Fruit fly (Drosophila melanogaster) whole organism, prepupa: ENCODE results near the gene CG33703.

Experiments used
- CG10631 ChIP-seq: fragments of 200-800 bp; sonication (Bioruptor generic); optimal IDR thresholded peaks from 2 replicates; lab custom pipeline; 2016; ENCODE audit warnings: missing biosample characterization, missing genetic modification characterization
- CG11294 ChIP-seq: fragments of 200-800 bp; sonication (Bioruptor generic); IDR thresholded peaks from 2 replicates; pipeline ENCODE4 v1.3.6; 2022; ENCODE audit warnings: missing biosample characterization, missing genetic modification characterization
- CG11762 ChIP-seq: fragments of 200-800 bp; sonication (Bioruptor generic); optimal IDR thresholded peaks from 3 replicates; lab custom pipeline; 2016; ENCODE audit warnings: missing biosample characterization, missing genetic modification characterization; ENCODE audit not compliant: insufficient read depth
- CG11902 ChIP-seq: fragments of 200-800 bp; sonication (Bioruptor generic); optimal IDR thresholded peaks from 3 replicates; lab custom pipeline; 2016; ENCODE audit warnings: missing biosample characterization, missing genetic modification characterization
- CG15336 ChIP-seq: fragments of 200-800 bp; sonication (Bioruptor generic); IDR thresholded peaks from 2 replicates; pipeline ENCODE4 v1.3.6; 2022; ENCODE audit warnings: missing biosample characterization, missing genetic modification characterization
- CG3032 ChIP-seq: fragments of 200-800 bp; optimal IDR thresholded peaks from 2 replicates; lab custom pipeline; 2019; ENCODE audit warnings: missing biosample characterization, mild to moderate bottlenecking, missing genetic modification characterization, moderate library complexity
- CG32006 ChIP-seq: fragments of 200-800 bp; sonication (Bioruptor generic); optimal IDR thresholded peaks from 3 replicates; lab custom pipeline; 2017; ENCODE audit warnings: missing biosample characterization, mild to moderate bottlenecking, missing genetic modification characterization
- CG34406 ChIP-seq: fragments of 200-800 bp; sonication (Bioruptor generic); optimal IDR thresholded peaks from 3 replicates; lab custom pipeline; 2016; ENCODE audit warnings: missing biosample characterization, missing genetic modification characterization
- CG3919 ChIP-seq: fragments of 200-800 bp; sonication (Bioruptor generic); optimal IDR thresholded peaks from 3 replicates; lab custom pipeline; 2016; ENCODE audit warnings: missing biosample characterization, missing genetic modification characterization
- CG4318 ChIP-seq: fragments of 200-800 bp; sonication (Bioruptor generic); optimal IDR thresholded peaks from 3 replicates; lab custom pipeline; 2017; ENCODE audit warnings: missing biosample characterization, mild to moderate bottlenecking, missing genetic modification characterization
- CG6276 ChIP-seq: fragments of 200-800 bp; sonication (Bioruptor generic); optimal IDR thresholded peaks from 2 replicates; lab custom pipeline; 2017; ENCODE audit warnings: missing biosample characterization, mild to moderate bottlenecking, missing genetic modification characterization
- CG6792 ChIP-seq: fragments of 200-800 bp; sonication (Bioruptor generic); optimal IDR thresholded peaks from 3 replicates; lab custom pipeline; 2016; ENCODE audit warnings: missing biosample characterization, missing genetic modification characterization
- CG6854 ChIP-seq: fragments of 200-800 bp; sonication (Bioruptor generic); optimal IDR thresholded peaks from 2 replicates; lab custom pipeline; 2017; ENCODE audit warnings: missing biosample characterization, mild to moderate bottlenecking, missing genetic modification characterization
- CG8119 ChIP-seq: fragments of 200-800 bp; sonication (Bioruptor generic); IDR thresholded peaks from 3 replicates; pipeline ENCODE4 v1.3.6; 2022; ENCODE audit warnings: missing biosample characterization, missing genetic modification characterization
- CG8319 ChIP-seq: fragments of 200-800 bp; sonication (Bioruptor generic); optimal IDR thresholded peaks from 3 replicates; lab custom pipeline; 2016; ENCODE audit warnings: missing biosample characterization, missing genetic modification characterization
- CG8632 ChIP-seq: fragments of 200-800 bp; sonication (Bioruptor generic); optimal IDR thresholded peaks from 3 replicates; lab custom pipeline; 2016; ENCODE audit warnings: missing biosample characterization, missing genetic modification characterization
- Eip75B ChIP-seq: fragments of 200-800 bp; sonication (Bioruptor generic); optimal IDR thresholded peaks from 3 replicates; lab custom pipeline; 2016; ENCODE audit warnings: missing biosample characterization, missing genetic modification characterization
- Eip78C ChIP-seq: fragments of 200-800 bp; sonication (Bioruptor generic); peaks from one replicate; lab custom pipeline; 2016; ENCODE audit warnings: missing biosample characterization, missing genetic modification characterization
- Eip93F ChIP-seq: fragments of 200-800 bp; sonication (Bioruptor generic); optimal IDR thresholded peaks from 2 replicates; lab custom pipeline; 2016; ENCODE audit warnings: missing biosample characterization, mild to moderate bottlenecking, missing genetic modification characterization
- Ets21C ChIP-seq: fragments of 200-800 bp; sonication (Bioruptor generic); optimal IDR thresholded peaks from 3 replicates; lab custom pipeline; 2016; ENCODE audit warnings: missing biosample characterization, missing genetic modification characterization
- Ets96B ChIP-seq: fragments of 200-800 bp; optimal IDR thresholded peaks from 2 replicates; lab custom pipeline; 2019; ENCODE audit warnings: missing biosample characterization, mild to moderate bottlenecking, missing genetic modification characterization, moderate library complexity
- Gug ChIP-seq: fragments of 200-800 bp; sonication (Bioruptor generic); IDR thresholded peaks from 2 replicates; pipeline ENCODE4 v1.3.6; 2022; ENCODE audit warnings: missing biosample characterization, missing genetic modification characterization
- Hr39 ChIP-seq: fragments of 200-800 bp; sonication (Bioruptor generic); optimal IDR thresholded peaks from 2 replicates; lab custom pipeline; 2016; ENCODE audit warnings: missing biosample characterization, missing genetic modification characterization
- Hr4 ChIP-seq: fragments of 200-800 bp; sonication (Bioruptor generic); optimal IDR thresholded peaks from 3 replicates; lab custom pipeline; 2016; ENCODE audit warnings: missing biosample characterization, missing genetic modification characterization
- Lpt ChIP-seq: fragments of 200-800 bp; sonication (Bioruptor generic); optimal IDR thresholded peaks from 3 replicates; lab custom pipeline; 2016; ENCODE audit warnings: missing biosample characterization, missing genetic modification characterization
- Met ChIP-seq: fragments of 200-800 bp; sonication (Bioruptor generic); optimal IDR thresholded peaks from 3 replicates; lab custom pipeline; 2016; ENCODE audit warnings: missing biosample characterization, missing genetic modification characterization
- Sox102F ChIP-seq: fragments of 200-800 bp; sonication (Bioruptor generic); optimal IDR thresholded peaks from 2 replicates; lab custom pipeline; 2016; ENCODE audit warnings: missing biosample characterization, mild to moderate bottlenecking, missing genetic modification characterization
- Sox14 ChIP-seq: fragments of 200-800 bp; sonication (Bioruptor generic); optimal IDR thresholded peaks from 3 replicates; lab custom pipeline; 2016; ENCODE audit warnings: missing biosample characterization, missing genetic modification characterization
- Sox15 ChIP-seq: fragments of 200-800 bp; sonication (Bioruptor generic); optimal IDR thresholded peaks from 3 replicates; lab custom pipeline; 2016; ENCODE audit warnings: missing biosample characterization, missing genetic modification characterization
- achi ChIP-seq: fragments of 200-800 bp; sonication (Bioruptor generic); optimal IDR thresholded peaks from 3 replicates; lab custom pipeline; 2016; ENCODE audit warnings: missing biosample characterization, missing genetic modification characterization
- acj6 ChIP-seq: fragments of 200-800 bp; sonication (Bioruptor generic); optimal IDR thresholded peaks from 3 replicates; lab custom pipeline; 2016; ENCODE audit warnings: missing biosample characterization, missing genetic modification characterization
- cyc ChIP-seq: fragments of 200-800 bp; sonication (Bioruptor generic); optimal IDR thresholded peaks from 3 replicates; lab custom pipeline; 2016; ENCODE audit warnings: missing biosample characterization, missing genetic modification characterization
- dac ChIP-seq: fragments of 200-800 bp; sonication (Bioruptor generic); optimal IDR thresholded peaks from 2 replicates; lab custom pipeline; 2017; ENCODE audit warnings: missing biosample characterization, mild to moderate bottlenecking, missing genetic modification characterization
- eg ChIP-seq: fragments of 200-800 bp; sonication (Bioruptor generic); IDR thresholded peaks from 3 replicates; pipeline ENCODE4 v1.3.6; 2022; ENCODE audit warnings: missing biosample characterization, missing genetic modification characterization
- esn ChIP-seq: fragments of 200-800 bp; sonication (Bioruptor generic); optimal IDR thresholded peaks from 2 replicates; lab custom pipeline; 2016; ENCODE audit warnings: missing biosample characterization, mild to moderate bottlenecking, missing genetic modification characterization, moderate library complexity
- fd85E ChIP-seq: fragments of 200-800 bp; sonication (Bioruptor generic); optimal IDR thresholded peaks from 3 replicates; lab custom pipeline; 2016; ENCODE audit warnings: missing biosample characterization, missing genetic modification characterization
- lz ChIP-seq: fragments of 200-800 bp; sonication (Bioruptor generic); optimal IDR thresholded peaks from 3 replicates; lab custom pipeline; 2016; ENCODE audit warnings: missing biosample characterization, missing genetic modification characterization
- net ChIP-seq: fragments of 200-800 bp; sonication (Bioruptor generic); optimal IDR thresholded peaks from 3 replicates; lab custom pipeline; 2016; ENCODE audit warnings: missing biosample characterization, missing genetic modification characterization
- pdm3 ChIP-seq: fragments of 200-800 bp; sonication (Bioruptor generic); optimal IDR thresholded peaks from 3 replicates; lab custom pipeline; 2016; ENCODE audit warnings: missing biosample characterization, missing genetic modification characterization
- ss ChIP-seq, 2 experiments: fragments of 200-800 bp; sonication (Bioruptor generic); optimal IDR thresholded peaks; 2 replicates in 1 of 2; 3 replicates in 1 of 2; lab custom pipeline; 2017 to 2018; ENCODE audit warnings: mild to moderate bottlenecking in 2 of 2, missing biosample characterization in 2 of 2, missing genetic modification characterization in 2 of 2, moderate library complexity in 1 of 2
- svp ChIP-seq: fragments of 200-800 bp; sonication (Bioruptor generic); peaks from one replicate; lab custom pipeline; 2016; ENCODE audit warnings: missing biosample characterization, missing genetic modification characterization
- vri ChIP-seq: fragments of 200-800 bp; sonication (Bioruptor generic); optimal IDR thresholded peaks from 3 replicates; lab custom pipeline; 2016; ENCODE audit warnings: missing biosample characterization, mild to moderate bottlenecking, missing genetic modification characterization

The CG33703 gene

dm6 chr3L:9509037-9509830 is 3.2 kb downstream of the CG33703 start, which contains the start of gene CG3408 (continued):
- TF ChIP-seq CG11902 (no peak), svp (no peak), pdm3 (GFP tag; lab: Kevin White, UChicago) (no peak), Sox14 (GFP tag; lab: Kevin White, UChicago) (peak; percentile 15), lz (no peak), CG6276 (peak; percentile 26), CG6854 (GFP tag; lab: Kevin White, UChicago) (no peak), vri (no peak), dac (GFP tag; lab: Kevin White, UChicago) (no peak), Eip93F (GFP tag; lab: Kevin White, UChicago) (no peak), Gug (GFP tag; lab: Robert Waterston, UW) (no peak), ss (GFP tag; optimal IDR thresholded peaks at IDR 0.05; lab: Kevin White, UChicago) (peak; percentile 2 to 50), Lpt (GFP tag; lab: Kevin White, UChicago) (no peak), fd85E (GFP tag; lab: Kevin White, UChicago) (no peak), CG8119 (GFP tag; lab: Robert Waterston, UW) (no peak), Hr39 (GFP tag; lab: Kevin White, UChicago) (no peak), esn (GFP tag; lab: Kevin White, UChicago) (peak; percentile 2), achi (GFP tag; lab: Kevin White, UChicago) (no peak), Sox102F (GFP tag; lab: Kevin White, UChicago) (no peak), Ets21C (no peak), cyc (peak; percentile 0), CG6792 (no peak), CG15336 (no peak), CG3919 (GFP tag; lab: Kevin White, UChicago) (peak; percentile 18)

- TF ChIP-seq esn (GFP tag; lab: Kevin White, UChicago) (peak; percentile 79), Eip75B (GFP tag; lab: Kevin White, UChicago) (peak; percentile 28), Sox15 (peak; percentile 9), eg (GFP tag; lab: Robert Waterston, UW) (no peak), CG4318 (GFP tag; lab: Kevin White, UChicago) (no peak), Eip78C (peak; percentile 81), Hr4 (peak; percentile 51), CG34406 (GFP tag; lab: Kevin White, UChicago) (peak; percentile 65), ss (GFP tag; optimal IDR thresholded peaks at IDR 0.05; lab: Kevin White, UChicago) (peak in 1 of 2 experiments; percentile 7), svp (peak; percentile 77), CG3032 (tag; lab: Kevin White, UChicago) (peak; percentile 36), Sox102F (GFP tag; lab: Kevin White, UChicago) (peak; percentile 54), Met (peak; percentile 63), CG15336 (peak; percentile 44; the same call in 1 of the 2 replicates), Ets96B (tag; lab: Kevin White, UChicago) (peak; percentile 52), vri (no peak), CG8319 (GFP tag; lab: Kevin White, UChicago) (no peak), CG8632 (GFP tag; lab: Kevin White, UChicago) (peak; percentile 37), acj6 (peak; percentile 24), CG8119 (GFP tag; lab: Robert Waterston, UW) (peak; percentile 35; the same call in 1 of the 3 replicates), CG32006 (GFP tag; lab: Kevin White, UChicago) (peak; percentile 58), net (GFP tag; lab: Kevin White, UChicago) (peak; percentile 16), CG6792 (peak; percentile 31), CG11294 (GFP tag; lab: Robert Waterston, UW) (no peak), lz (peak; percentile 66), achi (GFP tag; lab: Kevin White, UChicago) (peak; percentile 42), CG10631 (peak; percentile 20), CG11762 (no peak)
Observed at dm6 chr3L:9508653-9509036, 3.8 kb downstream of the CG33703 start.
